Fruit fly (Drosophila melanogaster): ENCODE results near the gene deltaCOP.

DNA sequence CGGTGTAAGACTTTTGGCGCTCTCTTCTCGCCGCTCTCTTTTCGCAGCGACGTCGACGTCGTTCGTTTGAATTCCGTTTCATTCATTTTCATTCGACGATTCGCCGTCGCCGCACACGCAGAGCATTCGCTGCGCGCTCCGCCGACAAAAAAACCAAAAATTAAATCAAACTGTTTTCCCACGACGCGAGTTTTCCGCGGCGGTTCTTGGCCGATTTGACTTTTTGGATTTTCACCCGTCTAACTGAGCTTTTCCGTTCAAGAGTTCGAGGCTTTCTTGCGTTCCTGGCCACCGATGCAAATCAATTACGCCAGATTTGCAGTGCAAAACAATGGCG, 30.4 kb downstream of the deltaCOP start:
- no peak for TF ChIP-seq CG8478 (optimal IDR thresholded peaks at IDR 0.05)
- TF ChIP-seq CTCF (optimal IDR thresholded peaks at IDR 0.05) = no peak
